Worm (Caenorhabditis elegans): ENCODE measurements around the gene tes-1.
"Not testable (repeated sequence)": the region's sequence is repeated elsewhere in the genome, so short reads cannot be mapped to it uniquely, and the experiment has no call there.

Gene tes-1

ce11 chrIV:7485565-7486200 lies 34.4 kb upstream of the tes-1 start (continued):
- TF ChIP-seq hrde-1 (tag; optimal IDR thresholded peaks at IDR 0.05; ENCODE audit: borderline replicate concordance) (peak; percentile 92), ama-1 (GFP tag; optimal IDR thresholded peaks at IDR 0.05) (peak; percentile 32 to 33), snpc-3.4 (tag; optimal IDR thresholded peaks at IDR 0.05) (peak; percentile 49), sea-2 (GFP tag; IDR thresholded peaks at IDR 0.05) (0 out of 2 replicates have a peak, but pooled peaks have one; percentile 69)
- not testable (repeated sequence) for TF ChIP-seq ama-1 (optimal IDR thresholded peaks at IDR 0.05)

DNA sequence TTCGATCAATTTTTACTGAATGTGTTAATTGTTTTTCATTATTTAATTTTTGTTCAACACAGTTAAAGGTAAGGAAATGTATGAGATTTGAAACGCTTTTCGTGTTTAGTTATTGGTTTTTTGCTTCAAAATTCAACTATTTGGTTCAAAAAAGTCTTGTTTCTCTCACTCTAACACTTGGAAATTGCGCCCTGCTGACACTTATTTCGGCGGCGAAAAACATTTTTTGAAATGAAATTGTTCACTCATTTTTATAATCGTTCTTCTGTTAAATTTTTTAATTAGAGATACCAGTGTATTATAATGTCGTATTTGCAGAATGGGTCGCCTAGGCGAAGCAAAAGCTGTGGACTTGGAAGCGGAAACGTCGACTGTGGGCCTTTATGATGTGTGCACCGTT lies 26.9 kb upstream of the tes-1 start, which contains the start of gene rod-1:
Gene rod-1 (plus strand): TSS at position 319 of the 400 bp plus-strand sequence.
- TF ChIP-seq pbrm-1 (GFP tag; IDR thresholded peaks at IDR 0.05) = peak; percentile 41; the same call in 1 of the 2 replicates
- no peak for TF ChIP-seq cebp-2 (GFP tag; IDR thresholded peaks at IDR 0.05)
- TF ChIP-seq efl-1 (GFP tag; optimal IDR thresholded peaks at IDR 0.05) = no peak
- TF ChIP-seq hmg-1.2 (GFP tag; IDR thresholded peaks at IDR 0.05) = 0 out of 2 replicates have a peak, but pooled peaks have one; percentile 8
- TF ChIP-seq tbx-9 (tag; optimal IDR thresholded peaks at IDR 0.05; ENCODE audit: borderline replicate concordance) = no peak
- TF ChIP-seq F37B4.10 (GFP tag; IDR thresholded peaks at IDR 0.05) = no peak

ce11 chrIV:7477697-7478096 lies 26.5 kb upstream of the tes-1 start:
- TF ChIP-seq F57A8.1 (GFP tag; optimal IDR thresholded peaks at IDR 0.05) (no peak), ztf-25 (GFP tag; IDR thresholded peaks at IDR 0.05) (no peak), lin-35 (GFP tag; optimal IDR thresholded peaks at IDR 0.05) (peak in 2 of 3 experiments; percentile 25 to 64), F49E8.2 (tag; optimal IDR thresholded peaks at IDR 0.05; ENCODE audit: insufficient read depth) (peak; percentile 84), F10E7.11 (tag; optimal IDR thresholded peaks at IDR 0.05) (no peak), K12H6.12 (tag; optimal IDR thresholded peaks at IDR 0.05) (no peak), Y67H2A.10 (GFP tag; conservative IDR thresholded peaks at IDR 0.05) (peak; percentile 56; the same call in 1 of the 2 replicates), tlf-1 (GFP tag; optimal IDR thresholded peaks at IDR 0.05) (peak; percentile 79), unc-130 (GFP tag; optimal IDR thresholded peaks at IDR 0.05) (peak; percentile 79), dox-1 (GFP tag; IDR thresholded peaks at IDR 0.05) (peak; percentile 88), hsf-1 (GFP tag; IDR thresholded peaks at IDR 0.05) (peak; percentile 73; the same call in 1 of the 2 replicates), lin-54 (GFP tag; optimal IDR thresholded peaks at IDR 0.05) (peak; percentile 85), C17E4.6 (GFP tag; IDR thresholded peaks at IDR 0.05) (peak; percentile 59; the same call in 1 of the 2 replicates), K11D2.4 (GFP tag; IDR thresholded peaks at IDR 0.05) (no peak), hlh-26 (GFP tag; conservative IDR thresholded peaks at IDR 0.05) (no peak), somi-1 (GFP tag; optimal IDR thresholded peaks at IDR 0.05) (no peak), egrh-3 (GFP tag; IDR thresholded peaks at IDR 0.05) (no peak), let-607 (tag; optimal IDR thresholded peaks at IDR 0.05) (no peak), mes-4 (tag; optimal IDR thresholded peaks at IDR 0.05) (no peak), hrde-1 (tag; optimal IDR thresholded peaks at IDR 0.05; ENCODE audit: borderline replicate concordance) (peak; percentile 69), mcd-1 (GFP tag; IDR thresholded peaks at IDR 0.05) (peak; percentile 54; the same call in 1 of the 2 replicates), ccch-3 (GFP tag; optimal IDR thresholded peaks at IDR 0.05) (no peak), madf-6 (GFP tag; IDR thresholded peaks at IDR 0.05) (peak; percentile 99), attf-5 (GFP tag; optimal IDR thresholded peaks at IDR 0.05) (no peak), hmg-20 (GFP tag; IDR thresholded peaks at IDR 0.05) (no peak), ets-4 (GFP tag; optimal IDR thresholded peaks at IDR 0.05) (no peak), C06A6.2 (GFP tag; conservative IDR thresholded peaks at IDR 0.05) (no peak), T26A5.8 (tag; optimal IDR thresholded peaks at IDR 0.05) (no peak), snpc-1.1 (tag; optimal IDR thresholded peaks at IDR 0.05; ENCODE audit: insufficient read depth) (peak; percentile 72), rpc-1 (optimal IDR thresholded peaks at IDR 0.05) (no peak), rpc-1 (tag; optimal IDR thresholded peaks at IDR 0.05) (no peak), nhr-120 (GFP tag; IDR thresholded peaks at IDR 0.05) (no peak), nfya-2 (GFP tag; IDR thresholded peaks at IDR 0.05) (no peak), cebp-2 (GFP tag; IDR thresholded peaks at IDR 0.05) (no peak), Y95B8A.8 (GFP tag; IDR thresholded peaks at IDR 0.05) (peak; percentile 92), zim-3 (tag; optimal IDR thresholded peaks at IDR 0.05) (no peak)

All from whole organism, young adult.